Fruit fly (Drosophila melanogaster): ENCODE results near the gene CG34277.

DNA sequence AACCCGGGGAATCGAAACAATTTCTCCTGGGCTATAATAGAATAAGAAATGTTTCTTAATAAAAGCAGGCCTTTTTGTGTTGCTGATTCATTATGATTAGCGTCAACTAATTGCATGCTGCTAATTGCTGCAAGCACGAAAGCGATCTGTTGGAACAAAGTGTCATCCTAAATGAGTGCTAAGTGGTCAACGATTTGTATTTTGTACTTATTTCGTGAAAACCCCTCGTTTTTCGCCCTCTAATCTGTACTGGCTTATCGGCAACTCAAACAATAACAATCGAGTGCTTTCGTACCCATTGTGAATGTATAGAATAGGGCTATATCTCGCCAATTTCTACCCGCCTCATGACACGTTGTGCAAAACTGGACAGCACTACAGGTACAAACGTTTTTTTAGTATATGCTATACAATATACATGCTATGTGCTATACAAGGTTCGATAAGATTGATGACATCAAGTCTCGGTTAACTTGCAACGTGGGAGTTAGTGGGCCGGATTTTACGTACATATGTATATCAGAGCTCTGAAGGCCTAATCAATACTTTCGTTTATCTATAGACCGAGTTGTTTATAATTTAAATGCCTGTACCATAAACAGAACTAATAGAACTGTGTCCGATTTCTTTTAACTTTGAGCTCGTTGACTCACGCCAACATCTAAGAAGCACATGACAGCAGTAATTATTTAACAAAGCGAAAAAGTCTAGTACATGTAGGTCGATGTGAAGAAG, 4.6 kb upstream of the CG34277 start:
- TF ChIP-seq insv (optimal IDR thresholded peaks at IDR 0.05): no peak
- TF ChIP-seq Sin3A (optimal IDR thresholded peaks at IDR 0.05): no peak
- TF ChIP-seq Myc (optimal IDR thresholded peaks at IDR 0.05): no peak
- TF ChIP-seq psq (optimal IDR thresholded peaks at IDR 0.05): no peak
- TF ChIP-seq h (optimal IDR thresholded peaks at IDR 0.05): no peak
